Fruit fly (Drosophila melanogaster) whole organism, prepupa: ENCODE measurements around the gene Fas3.

Experiments used
- Blimp-1 ChIP-seq: fragments of 200-800 bp; sonication (Bioruptor generic); optimal IDR thresholded peaks from 3 replicates; lab custom pipeline; 2017; ENCODE audit warnings: missing biosample characterization, missing genetic modification characterization, mild to moderate bottlenecking, moderate library complexity, missing genetic modification reagents
- CG10631 ChIP-seq: fragments of 200-800 bp; sonication (Bioruptor generic); optimal IDR thresholded peaks from 2 replicates; lab custom pipeline; 2016; ENCODE audit warnings: missing biosample characterization, missing genetic modification characterization
- CG11294 ChIP-seq: fragments of 200-800 bp; sonication (Bioruptor generic); IDR thresholded peaks from 2 replicates; pipeline ENCODE4 v1.3.6; 2022; ENCODE audit warnings: missing biosample characterization, missing genetic modification characterization
- CG11762 ChIP-seq: fragments of 200-800 bp; sonication (Bioruptor generic); optimal IDR thresholded peaks from 3 replicates; lab custom pipeline; 2016; ENCODE audit warnings: missing biosample characterization, missing genetic modification characterization; ENCODE audit not compliant: insufficient read depth
- CG15336 ChIP-seq: fragments of 200-800 bp; sonication (Bioruptor generic); IDR thresholded peaks from 2 replicates; pipeline ENCODE4 v1.3.6; 2022; ENCODE audit warnings: missing biosample characterization, missing genetic modification characterization
- CG16779 ChIP-seq: fragments of 200-800 bp; sonication (Bioruptor generic); optimal IDR thresholded peaks from 3 replicates; lab custom pipeline; 2017; ENCODE audit warnings: missing biosample characterization, mild to moderate bottlenecking, missing genetic modification characterization
- CG3032 ChIP-seq: fragments of 200-800 bp; optimal IDR thresholded peaks from 2 replicates; lab custom pipeline; 2019; ENCODE audit warnings: missing biosample characterization, mild to moderate bottlenecking, missing genetic modification characterization, moderate library complexity
- CG32006 ChIP-seq: fragments of 200-800 bp; sonication (Bioruptor generic); optimal IDR thresholded peaks from 3 replicates; lab custom pipeline; 2017; ENCODE audit warnings: missing biosample characterization, mild to moderate bottlenecking, missing genetic modification characterization
- CG34406 ChIP-seq: fragments of 200-800 bp; sonication (Bioruptor generic); optimal IDR thresholded peaks from 3 replicates; lab custom pipeline; 2016; ENCODE audit warnings: missing biosample characterization, missing genetic modification characterization
- CG3919 ChIP-seq: fragments of 200-800 bp; sonication (Bioruptor generic); optimal IDR thresholded peaks from 3 replicates; lab custom pipeline; 2016; ENCODE audit warnings: missing biosample characterization, missing genetic modification characterization
- CG4318 ChIP-seq: fragments of 200-800 bp; sonication (Bioruptor generic); optimal IDR thresholded peaks from 3 replicates; lab custom pipeline; 2017; ENCODE audit warnings: missing biosample characterization, mild to moderate bottlenecking, missing genetic modification characterization
- CG6276 ChIP-seq: fragments of 200-800 bp; sonication (Bioruptor generic); optimal IDR thresholded peaks from 2 replicates; lab custom pipeline; 2017; ENCODE audit warnings: missing biosample characterization, mild to moderate bottlenecking, missing genetic modification characterization
- CG6792 ChIP-seq: fragments of 200-800 bp; sonication (Bioruptor generic); optimal IDR thresholded peaks from 3 replicates; lab custom pipeline; 2016; ENCODE audit warnings: missing biosample characterization, missing genetic modification characterization
- CG6808 ChIP-seq: fragments of 200-800 bp; sonication (Bioruptor generic); optimal IDR thresholded peaks from 3 replicates; lab custom pipeline; 2017; ENCODE audit warnings: missing biosample characterization, missing genetic modification characterization, mild to moderate bottlenecking, moderate library complexity, missing genetic modification reagents
- CG6854 ChIP-seq: fragments of 200-800 bp; sonication (Bioruptor generic); optimal IDR thresholded peaks from 2 replicates; lab custom pipeline; 2017; ENCODE audit warnings: missing biosample characterization, mild to moderate bottlenecking, missing genetic modification characterization
- CG7368 ChIP-seq: fragments of 200-800 bp; sonication (Bioruptor generic); optimal IDR thresholded peaks from 3 replicates; lab custom pipeline; 2016; ENCODE audit warnings: missing biosample characterization, missing genetic modification characterization
- CG8119 ChIP-seq: fragments of 200-800 bp; sonication (Bioruptor generic); IDR thresholded peaks from 3 replicates; pipeline ENCODE4 v1.3.6; 2022; ENCODE audit warnings: missing biosample characterization, missing genetic modification characterization
- CG8632 ChIP-seq: fragments of 200-800 bp; sonication (Bioruptor generic); optimal IDR thresholded peaks from 3 replicates; lab custom pipeline; 2016; ENCODE audit warnings: missing biosample characterization, missing genetic modification characterization
- CG9139 ChIP-seq: fragments of 200-800 bp; sonication (Bioruptor generic); optimal IDR thresholded peaks from 3 replicates; lab custom pipeline; 2017; ENCODE audit warnings: missing biosample characterization, mild to moderate bottlenecking, missing genetic modification characterization
- Eip75B ChIP-seq: fragments of 200-800 bp; sonication (Bioruptor generic); optimal IDR thresholded peaks from 3 replicates; lab custom pipeline; 2016; ENCODE audit warnings: missing biosample characterization, missing genetic modification characterization
- Eip93F ChIP-seq: fragments of 200-800 bp; sonication (Bioruptor generic); optimal IDR thresholded peaks from 2 replicates; lab custom pipeline; 2016; ENCODE audit warnings: missing biosample characterization, mild to moderate bottlenecking, missing genetic modification characterization
- Ets21C ChIP-seq: fragments of 200-800 bp; sonication (Bioruptor generic); optimal IDR thresholded peaks from 3 replicates; lab custom pipeline; 2016; ENCODE audit warnings: missing biosample characterization, missing genetic modification characterization
- Ets96B ChIP-seq: fragments of 200-800 bp; optimal IDR thresholded peaks from 2 replicates; lab custom pipeline; 2019; ENCODE audit warnings: missing biosample characterization, mild to moderate bottlenecking, missing genetic modification characterization, moderate library complexity
- Gug ChIP-seq: fragments of 200-800 bp; sonication (Bioruptor generic); IDR thresholded peaks from 2 replicates; pipeline ENCODE4 v1.3.6; 2022; ENCODE audit warnings: missing biosample characterization, missing genetic modification characterization
- Hr38 ChIP-seq: sonication (Bioruptor generic); optimal IDR thresholded peaks from 2 replicates; lab custom pipeline; 2016; ENCODE audit warnings: missing biosample characterization, missing genetic modification characterization
- Hr39 ChIP-seq: fragments of 200-800 bp; sonication (Bioruptor generic); optimal IDR thresholded peaks from 2 replicates; lab custom pipeline; 2016; ENCODE audit warnings: missing biosample characterization, missing genetic modification characterization
- Hr4 ChIP-seq: fragments of 200-800 bp; sonication (Bioruptor generic); optimal IDR thresholded peaks from 3 replicates; lab custom pipeline; 2016; ENCODE audit warnings: missing biosample characterization, missing genetic modification characterization
- Lpt ChIP-seq: fragments of 200-800 bp; sonication (Bioruptor generic); optimal IDR thresholded peaks from 3 replicates; lab custom pipeline; 2016; ENCODE audit warnings: missing biosample characterization, missing genetic modification characterization
- Met ChIP-seq: fragments of 200-800 bp; sonication (Bioruptor generic); optimal IDR thresholded peaks from 3 replicates; lab custom pipeline; 2016; ENCODE audit warnings: missing biosample characterization, missing genetic modification characterization
- OdsH ChIP-seq: fragments of 200-800 bp; sonication (Bioruptor generic); optimal IDR thresholded peaks from 3 replicates; lab custom pipeline; 2016; ENCODE audit warnings: missing biosample characterization, missing genetic modification characterization
- Sox102F ChIP-seq: fragments of 200-800 bp; sonication (Bioruptor generic); optimal IDR thresholded peaks from 2 replicates; lab custom pipeline; 2016; ENCODE audit warnings: missing biosample characterization, mild to moderate bottlenecking, missing genetic modification characterization
- Sox15 ChIP-seq: fragments of 200-800 bp; sonication (Bioruptor generic); optimal IDR thresholded peaks from 3 replicates; lab custom pipeline; 2016; ENCODE audit warnings: missing biosample characterization, missing genetic modification characterization
- achi ChIP-seq: fragments of 200-800 bp; sonication (Bioruptor generic); optimal IDR thresholded peaks from 3 replicates; lab custom pipeline; 2016; ENCODE audit warnings: missing biosample characterization, missing genetic modification characterization
- acj6 ChIP-seq: fragments of 200-800 bp; sonication (Bioruptor generic); optimal IDR thresholded peaks from 3 replicates; lab custom pipeline; 2016; ENCODE audit warnings: missing biosample characterization, missing genetic modification characterization
- cyc ChIP-seq: fragments of 200-800 bp; sonication (Bioruptor generic); optimal IDR thresholded peaks from 3 replicates; lab custom pipeline; 2016; ENCODE audit warnings: missing biosample characterization, missing genetic modification characterization
- dac ChIP-seq: fragments of 200-800 bp; sonication (Bioruptor generic); optimal IDR thresholded peaks from 2 replicates; lab custom pipeline; 2017; ENCODE audit warnings: missing biosample characterization, mild to moderate bottlenecking, missing genetic modification characterization
- dsx ChIP-seq: fragments of 200-800 bp; optimal IDR thresholded peaks from 3 replicates; lab custom pipeline; 2019; ENCODE audit warnings: missing biosample characterization, mild to moderate bottlenecking, missing genetic modification characterization, moderate library complexity; ENCODE audit not compliant: poor library complexity, severe bottlenecking
- eg ChIP-seq: fragments of 200-800 bp; sonication (Bioruptor generic); IDR thresholded peaks from 3 replicates; pipeline ENCODE4 v1.3.6; 2022; ENCODE audit warnings: missing biosample characterization, missing genetic modification characterization
- esn ChIP-seq: fragments of 200-800 bp; sonication (Bioruptor generic); optimal IDR thresholded peaks from 2 replicates; lab custom pipeline; 2016; ENCODE audit warnings: missing biosample characterization, mild to moderate bottlenecking, missing genetic modification characterization, moderate library complexity
- fd59A ChIP-seq: fragments of 200-800 bp; sonication (Bioruptor generic); optimal IDR thresholded peaks from 2 replicates; lab custom pipeline; 2017; ENCODE audit warnings: missing biosample characterization, mild to moderate bottlenecking, missing genetic modification characterization, missing genetic modification reagents
- lz ChIP-seq: fragments of 200-800 bp; sonication (Bioruptor generic); optimal IDR thresholded peaks from 3 replicates; lab custom pipeline; 2016; ENCODE audit warnings: missing biosample characterization, missing genetic modification characterization
- net ChIP-seq: fragments of 200-800 bp; sonication (Bioruptor generic); optimal IDR thresholded peaks from 3 replicates; lab custom pipeline; 2016; ENCODE audit warnings: missing biosample characterization, missing genetic modification characterization
- pdm3 ChIP-seq: fragments of 200-800 bp; sonication (Bioruptor generic); optimal IDR thresholded peaks from 3 replicates; lab custom pipeline; 2016; ENCODE audit warnings: missing biosample characterization, missing genetic modification characterization
- spab ChIP-seq: fragments of 200-800 bp; sonication (Bioruptor generic); optimal IDR thresholded peaks from 2 replicates; lab custom pipeline; 2017; ENCODE audit warnings: missing biosample characterization, mild to moderate bottlenecking, missing genetic modification characterization, missing genetic modification reagents
- ss ChIP-seq, 2 experiments: fragments of 200-800 bp; sonication (Bioruptor generic); optimal IDR thresholded peaks; 2 replicates in 1 of 2; 3 replicates in 1 of 2; lab custom pipeline; 2017 to 2018; ENCODE audit warnings: mild to moderate bottlenecking in 2 of 2, missing biosample characterization in 2 of 2, missing genetic modification characterization in 2 of 2, moderate library complexity in 1 of 2
- svp ChIP-seq: fragments of 200-800 bp; sonication (Bioruptor generic); peaks from one replicate; lab custom pipeline; 2016; ENCODE audit warnings: missing biosample characterization, missing genetic modification characterization
- topi ChIP-seq: fragments of 200-800 bp; sonication (Bioruptor generic); optimal IDR thresholded peaks from 3 replicates; lab custom pipeline; 2016; ENCODE audit warnings: missing biosample characterization, missing genetic modification characterization
- vri ChIP-seq: fragments of 200-800 bp; sonication (Bioruptor generic); optimal IDR thresholded peaks from 3 replicates; lab custom pipeline; 2016; ENCODE audit warnings: missing biosample characterization, mild to moderate bottlenecking, missing genetic modification characterization

Fas3 gene

dm6 chr2L:18372079-18372478, 52.2 kb downstream of the Fas3 start (continued):
- TF ChIP-seq Blimp-1 (no peak), vri (GFP tag; lab: Kevin White, UChicago) (peak; percentile 41), eg (GFP tag; lab: Robert Waterston, UW) (peak; percentile 41; the same call in 1 of the 3 replicates), fd59A (peak; percentile 52), OdsH (peak; percentile 52), achi (peak; percentile 59), CG6792 (peak; percentile 65), CG6808 (GFP tag; lab: Kevin White, UChicago) (peak; percentile 72), CG32006 (GFP tag; lab: Kevin White, UChicago) (peak; percentile 65), CG6276 (GFP tag; lab: Kevin White, UChicago) (peak; percentile 31), CG4318 (GFP tag; lab: Kevin White, UChicago) (peak; percentile 9), Gug (GFP tag; lab: Robert Waterston, UW) (0 out of 2 replicates have a peak, but pooled peaks have one; percentile 22), Hr38 (GFP tag; lab: Kevin White, UChicago) (no peak), CG3032 (peak; percentile 65), pdm3 (GFP tag; lab: Kevin White, UChicago) (peak; percentile 75), Ets21C (GFP tag; lab: Kevin White, UChicago) (peak; percentile 11), topi (GFP tag; lab: Kevin White, UChicago) (peak; percentile 24), CG11294 (GFP tag; lab: Robert Waterston, UW) (no peak), CG8632 (GFP tag; lab: Kevin White, UChicago) (peak; percentile 60), CG6854 (GFP tag; lab: Kevin White, UChicago) (no peak), Eip75B (GFP tag; lab: Kevin White, UChicago) (peak; percentile 66), CG10631 (GFP tag; lab: Kevin White, UChicago) (peak; percentile 66)

DNA sequence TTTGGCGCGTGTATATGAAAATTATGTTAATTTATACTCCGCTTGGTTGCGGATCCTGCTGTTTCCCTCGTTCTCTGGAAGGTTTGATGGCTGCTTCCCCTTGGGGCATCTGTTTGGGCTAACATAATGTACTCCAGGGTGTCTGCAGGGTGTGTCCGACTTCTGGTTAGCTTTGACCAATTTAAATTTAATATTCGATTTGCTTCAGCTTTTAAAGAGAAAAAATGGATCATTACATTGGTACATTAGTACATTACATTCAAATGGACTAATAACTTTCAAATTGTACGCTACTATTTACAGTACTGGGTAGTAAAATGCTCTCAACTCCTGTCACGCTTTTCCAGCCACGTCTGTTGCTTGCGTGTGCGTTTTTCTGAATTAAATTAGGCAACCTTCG, 57.2 kb downstream of the Fas3 start:
- no peak for TF ChIP-seq dsx (GFP tag; lab: Kevin White, UChicago)
- peak; percentile 57 for TF ChIP-seq Met (GFP tag; lab: Kevin White, UChicago)
- TF ChIP-seq Eip75B (GFP tag; lab: Kevin White, UChicago), result peak; percentile 33
- TF ChIP-seq CG34406, result peak; percentile 23
- TF ChIP-seq ss (GFP tag; optimal IDR thresholded peaks at IDR 0.05; lab: Kevin White, UChicago), result peak in 1 of 2 experiments; percentile 43
- TF ChIP-seq eg (GFP tag; lab: Robert Waterston, UW), result no peak
- peak; percentile 65 for TF ChIP-seq Sox102F (GFP tag; lab: Kevin White, UChicago)
- no peak for TF ChIP-seq CG15336 (GFP tag; lab: Robert Waterston, UW)
- no peak for TF ChIP-seq Ets96B (tag; lab: Kevin White, UChicago)
- peak; percentile 40; the same call in 1 of the 3 replicates for TF ChIP-seq CG8119 (GFP tag; lab: Robert Waterston, UW)
- no peak for TF ChIP-seq dac (GFP tag; lab: Kevin White, UChicago)
- peak; percentile 38 for TF ChIP-seq Hr4 (GFP tag; lab: Kevin White, UChicago)
- TF ChIP-seq CG3032, result peak; percentile 2
- TF ChIP-seq CG7368 (GFP tag; lab: Kevin White, UChicago), result no peak
- TF ChIP-seq Ets21C (GFP tag; lab: Kevin White, UChicago), result peak; percentile 42
- TF ChIP-seq Blimp-1, result no peak
- peak; percentile 22 for TF ChIP-seq CG6792
- TF ChIP-seq cyc (GFP tag; lab: Kevin White, UChicago), result peak; percentile 50
- TF ChIP-seq Hr39 (GFP tag; lab: Kevin White, UChicago), result peak; percentile 60
- peak; percentile 49 for TF ChIP-seq vri (GFP tag; lab: Kevin White, UChicago)
- peak; percentile 4 for TF ChIP-seq net (GFP tag; lab: Kevin White, UChicago)
- TF ChIP-seq spab (GFP tag; lab: Kevin White, UChicago), result no peak
- TF ChIP-seq Lpt (GFP tag; lab: Kevin White, UChicago), result no peak
- TF ChIP-seq CG11762 (GFP tag; lab: Kevin White, UChicago), result no peak
- TF ChIP-seq CG8632 (GFP tag; lab: Kevin White, UChicago), result no peak
- TF ChIP-seq CG16779 (tag; lab: Kevin White, UChicago), result no peak
- TF ChIP-seq CG10631 (GFP tag; lab: Kevin White, UChicago), result peak; percentile 26
- TF ChIP-seq Sox15 (GFP tag; lab: Kevin White, UChicago), result peak; percentile 3
- peak; percentile 38; the same call in 1 of the 2 replicates for TF ChIP-seq Gug (GFP tag; lab: Robert Waterston, UW)
- no peak for TF ChIP-seq Eip93F (GFP tag; lab: Kevin White, UChicago)
- peak; percentile 58 for TF ChIP-seq topi (GFP tag; lab: Kevin White, UChicago)
- no peak for TF ChIP-seq CG6854 (GFP tag; lab: Kevin White, UChicago)
- no peak for TF ChIP-seq CG9139 (GFP tag; lab: Kevin White, UChicago)
- TF ChIP-seq esn (GFP tag; lab: Kevin White, UChicago), result peak; percentile 66
- peak; percentile 33 for TF ChIP-seq pdm3 (GFP tag; lab: Kevin White, UChicago)
- TF ChIP-seq acj6 (GFP tag; lab: Kevin White, UChicago), result peak; percentile 24
- TF ChIP-seq svp (GFP tag; lab: Kevin White, UChicago), result peak; percentile 77
- TF ChIP-seq lz, result peak; percentile 59
- TF ChIP-seq CG11294 (GFP tag; lab: Robert Waterston, UW), result no peak
- TF ChIP-seq CG3919 (GFP tag; lab: Kevin White, UChicago), result peak; percentile 32
